In the genomic region with DNA sequence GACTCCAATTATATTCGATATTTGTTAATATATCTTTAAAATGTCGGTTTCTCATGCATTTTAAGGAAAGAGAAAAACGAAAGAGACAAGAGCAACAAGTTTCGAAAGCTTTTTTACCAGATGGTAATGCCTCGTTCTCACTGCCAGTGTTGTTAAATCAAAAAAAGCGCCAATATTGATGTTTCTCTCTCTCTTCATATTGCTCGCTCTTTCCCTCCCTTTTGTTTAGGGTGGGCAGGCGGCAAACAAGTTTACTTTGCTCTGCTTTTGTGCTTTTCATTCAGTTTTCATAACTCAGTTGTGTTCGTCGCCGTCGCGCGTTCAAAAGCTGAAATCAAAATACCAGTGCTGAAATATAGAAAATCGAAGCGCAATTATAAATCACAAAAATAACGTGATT, we compare ENCODE assay signal across 2 fruit fly cellular contexts.
TF ChIP-seq lines count a peak whose summit lies in the region.

No protein-coding gene starts in this region.

TF ChIP-seq in whole organism, embryonic, 481 proteins besides CTCF, POLR2A, EP300 and RAD21 (continued from another document and continues in another):
- peak; percentile 31 for TF ChIP-seq CG10147 (GFP tag; optimal IDR thresholded peaks at IDR 0.05; lab: Kevin White, UChicago)
- peak; percentile 33 for TF ChIP-seq kah (GFP tag; optimal IDR thresholded peaks at IDR 0.05; lab: Kevin White, UChicago)
- peak; percentile 67 for TF ChIP-seq CG10267 (tag; optimal IDR thresholded peaks at IDR 0.05; lab: Kevin White, UChicago)
- TF ChIP-seq CoRest (tag; optimal IDR thresholded peaks at IDR 0.05; lab: Kevin White, UChicago): no peak
- TF ChIP-seq stc (GFP tag; IDR thresholded peaks at IDR 0.05; lab: Robert Waterston, UW): peak; percentile 47; the same call in 1 of the 2 replicates
- no peak for TF ChIP-seq p53 (GFP tag; optimal IDR thresholded peaks at IDR 0.05; lab: Kevin White, UChicago)
- TF ChIP-seq row (GFP tag; IDR thresholded peaks at IDR 0.05; lab: Robert Waterston, UW): peak; percentile 18; the same call in 1 of the 3 replicates
- TF ChIP-seq E2f1 (GFP tag; IDR thresholded peaks at IDR 0.05; lab: Robert Waterston, UW): peak; percentile 31; the same call in 1 of the 2 replicates
- TF ChIP-seq ci (GFP tag; IDR thresholded peaks at IDR 0.05; lab: Robert Waterston, UW): peak; percentile 90; the same call in 2 of the 3 replicates
- TF ChIP-seq Rfx (GFP tag; IDR thresholded peaks at IDR 0.05; lab: Robert Waterston, UW): peak; percentile 72; the same call in 1 of the 2 replicates
- TF ChIP-seq CG11695 (GFP tag; IDR thresholded peaks at IDR 0.05; lab: Robert Waterston, UW): peak; percentile 50; the same call in 1 of the 3 replicates
- TF ChIP-seq grau (tag; optimal IDR thresholded peaks at IDR 0.05; lab: Kevin White, UChicago): peak; percentile 32
- TF ChIP-seq CG18599 (GFP tag; optimal IDR thresholded peaks at IDR 0.05; lab: Kevin White, UChicago): peak; percentile 75
- TF ChIP-seq CG8089 (GFP tag; optimal IDR thresholded peaks at IDR 0.05; lab: Kevin White, UChicago): no peak
- TF ChIP-seq CG8388 (GFP tag; optimal IDR thresholded peaks at IDR 0.05; lab: Kevin White, UChicago): no peak
- no peak for TF ChIP-seq prd (optimal IDR thresholded peaks at IDR 0.05; lab: Kevin White, UChicago)
- TF ChIP-seq prd (GFP tag; IDR thresholded peaks at IDR 0.05; lab: Robert Waterston, UW): no peak
- peak; percentile 5 for TF ChIP-seq ind (GFP tag; optimal IDR thresholded peaks at IDR 0.05; lab: Kevin White, UChicago)
- TF ChIP-seq lab (GFP tag; optimal IDR thresholded peaks at IDR 0.05; lab: Kevin White, UChicago): peak; percentile 89
- TF ChIP-seq CG15269 (tag; optimal IDR thresholded peaks at IDR 0.05; lab: Kevin White, UChicago): peak; percentile 63
- TF ChIP-seq CG5180 (GFP tag; optimal IDR thresholded peaks at IDR 0.05; lab: Kevin White, UChicago): peak; percentile 43
- TF ChIP-seq tup (GFP tag; optimal IDR thresholded peaks at IDR 0.05; lab: Kevin White, UChicago): peak; percentile 6
- peak; percentile 19 for TF ChIP-seq CG11723 (GFP tag; optimal IDR thresholded peaks at IDR 0.05; lab: Kevin White, UChicago)
- peak; percentile 21 for TF ChIP-seq CG2875 (GFP tag; optimal IDR thresholded peaks at IDR 0.05; lab: Kevin White, UChicago)
- peak; percentile 50 for TF ChIP-seq Dad (GFP tag; optimal IDR thresholded peaks at IDR 0.05; lab: Kevin White, UChicago)
- peak; percentile 64 for TF ChIP-seq CG31365 (tag; optimal IDR thresholded peaks at IDR 0.05; lab: Kevin White, UChicago)
- peak; percentile 74 for TF ChIP-seq stwl (tag; optimal IDR thresholded peaks at IDR 0.05; lab: Kevin White, UChicago)
- peak; percentile 13 for TF ChIP-seq Ets97D (GFP tag; optimal IDR thresholded peaks at IDR 0.05; lab: Kevin White, UChicago)
- no peak for TF ChIP-seq br (optimal IDR thresholded peaks at IDR 0.05; lab: Kevin White, UChicago)
- peak; percentile 47; the same call in 1 of the 2 replicates for TF ChIP-seq bbx (GFP tag; IDR thresholded peaks at IDR 0.05; lab: Robert Waterston, UW; ENCODE audit: partially characterized antibody)
- peak; percentile 11 for TF ChIP-seq Myb (GFP tag; optimal IDR thresholded peaks at IDR 0.05; lab: Kevin White, UChicago)
- TF ChIP-seq B-H2 (GFP tag; optimal IDR thresholded peaks at IDR 0.05; lab: Kevin White, UChicago): peak; percentile 79
- no peak for TF ChIP-seq Ets65A (GFP tag; lab: Kevin White, UChicago)
- TF ChIP-seq GATAe (GFP tag; conservative IDR thresholded peaks at IDR 0.05; lab: Robert Waterston, UW): no peak
- TF ChIP-seq sd (tag; optimal IDR thresholded peaks at IDR 0.05; lab: Kevin White, UChicago): peak; percentile 54
- TF ChIP-seq hb (GFP tag; IDR thresholded peaks at IDR 0.05; lab: Robert Waterston, UW; ENCODE audit: partially characterized antibody): no peak
- TF ChIP-seq Opbp (GFP tag; IDR thresholded peaks at IDR 0.05; lab: Robert Waterston, UW; ENCODE audit: partially characterized antibody): no peak
- peak; percentile 14; the same call in 1 of the 2 replicates for TF ChIP-seq MBD-R2 (GFP tag; IDR thresholded peaks at IDR 0.05; lab: Robert Waterston, UW)
- peak; percentile 19 for TF ChIP-seq CG7786 (GFP tag; optimal IDR thresholded peaks at IDR 0.05; lab: Kevin White, UChicago)
- TF ChIP-seq pum (GFP tag; optimal IDR thresholded peaks at IDR 0.05; lab: Kevin White, UChicago): no peak
- TF ChIP-seq CG10543 (GFP tag; optimal IDR thresholded peaks at IDR 0.05; lab: Kevin White, UChicago): peak; percentile 56
- TF ChIP-seq CG13624 (GFP tag; optimal IDR thresholded peaks at IDR 0.05; lab: Kevin White, UChicago): peak; percentile 8
- peak; percentile 28; the same call in 1 of the 2 replicates for TF ChIP-seq Drgx (GFP tag; IDR thresholded peaks at IDR 0.05; lab: Robert Waterston, UW)
- peak; percentile 56 for TF ChIP-seq sqz (GFP tag; optimal IDR thresholded peaks at IDR 0.05; lab: Kevin White, UChicago)
- TF ChIP-seq CG2678 (tag; optimal IDR thresholded peaks at IDR 0.05; lab: Kevin White, UChicago): peak; percentile 42
- TF ChIP-seq CG17186 (GFP tag; optimal IDR thresholded peaks at IDR 0.05; lab: Kevin White, UChicago): no peak
- TF ChIP-seq CG32532 (GFP tag; IDR thresholded peaks at IDR 0.05; lab: Robert Waterston, UW): peak; percentile 56; the same call in 1 of the 2 replicates
- no peak for TF ChIP-seq CG5245 (GFP tag; optimal IDR thresholded peaks at IDR 0.05; lab: Kevin White, UChicago)
- TF ChIP-seq fru (optimal IDR thresholded peaks at IDR 0.05; lab: Kevin White, UChicago): no peak
- no peak for TF ChIP-seq Hr3 (GFP tag; optimal IDR thresholded peaks at IDR 0.05; lab: Kevin White, UChicago)
- peak; percentile 69 for TF ChIP-seq her (GFP tag; optimal IDR thresholded peaks at IDR 0.05; lab: Kevin White, UChicago)
- peak; percentile 6 for TF ChIP-seq Vsx1 (GFP tag; optimal IDR thresholded peaks at IDR 0.05; lab: Kevin White, UChicago)
- no peak for TF ChIP-seq Abd-B (GFP tag; optimal IDR thresholded peaks at IDR 0.05; lab: Kevin White, UChicago)
- no peak for TF ChIP-seq inv (GFP tag; IDR thresholded peaks at IDR 0.05; lab: Robert Waterston, UW; ENCODE audit: partially characterized antibody)
- TF ChIP-seq Doc3 (GFP tag; IDR thresholded peaks at IDR 0.05; lab: Robert Waterston, UW; ENCODE audit: partially characterized antibody): no peak
- peak; percentile 5 for TF ChIP-seq CHES-1-like (GFP tag; optimal IDR thresholded peaks at IDR 0.05; lab: Kevin White, UChicago)
- TF ChIP-seq CG13424 (tag; optimal IDR thresholded peaks at IDR 0.05; lab: Kevin White, UChicago): no peak
- no peak for TF ChIP-seq Doc2 (GFP tag; IDR thresholded peaks at IDR 0.05; lab: Robert Waterston, UW)
- TF ChIP-seq CG6791 (GFP tag; IDR thresholded peaks at IDR 0.05; lab: Robert Waterston, UW; ENCODE audit: partially characterized antibody): no peak
- TF ChIP-seq CG3163 (GFP tag; optimal IDR thresholded peaks at IDR 0.05; lab: Kevin White, UChicago): peak; percentile 97
- TF ChIP-seq CG33213 (GFP tag; optimal IDR thresholded peaks at IDR 0.05; lab: Kevin White, UChicago): no peak
- no peak for TF ChIP-seq CG17829 (tag; optimal IDR thresholded peaks at IDR 0.05; lab: Kevin White, UChicago)

TF ChIP-seq in whole organism, prepupa, 60 proteins besides CTCF, POLR2A, EP300 and RAD21 (continued from another document):
- TF ChIP-seq eg (GFP tag; IDR thresholded peaks at IDR 0.05; lab: Robert Waterston, UW) (0 out of 3 replicates have a peak, but pooled peaks have one; percentile 18), CG6163 (GFP tag; IDR thresholded peaks at IDR 0.05; lab: Robert Waterston, UW) (peak; percentile 74; the same call in 2 of the 3 replicates), CG6808 (GFP tag; optimal IDR thresholded peaks at IDR 0.05; lab: Kevin White, UChicago) (no peak)
